Worm (Caenorhabditis elegans): ENCODE measurements around the gene ceh-99.

The ceh-99 gene

DNA sequence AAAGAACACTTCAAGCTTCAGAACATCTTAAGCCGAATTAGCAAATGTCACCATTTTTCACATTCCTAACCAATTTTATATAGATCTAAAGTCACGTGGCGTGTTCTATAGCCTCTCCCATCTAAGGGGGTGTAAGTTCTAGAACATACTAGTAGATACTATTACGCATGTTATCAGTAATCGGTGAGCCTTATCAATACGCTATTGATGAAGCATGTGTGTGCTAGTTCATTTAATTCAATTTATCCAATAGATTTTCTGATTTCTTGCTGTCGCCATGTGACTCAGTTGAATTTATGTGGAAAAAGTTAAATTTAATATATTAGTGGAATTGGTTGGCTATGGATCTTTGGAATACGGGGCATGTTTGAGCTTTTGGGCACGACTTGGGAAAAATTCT lies 13.3 kb upstream of the ceh-99 start:
- TF ChIP-seq aptf-2 (GFP tag; conservative IDR thresholded peaks at IDR 0.05) (no peak), bed-1 (GFP tag; IDR thresholded peaks at IDR 0.05) (no peak), ztf-18 (tag; optimal IDR thresholded peaks at IDR 0.05) (no peak), snpc-3.4 (tag; optimal IDR thresholded peaks at IDR 0.05) (no peak), ztf-25 (GFP tag; IDR thresholded peaks at IDR 0.05) (no peak), nhr-90 (tag; optimal IDR thresholded peaks at IDR 0.05) (no peak), let-526 (GFP tag; IDR thresholded peaks at IDR 0.05) (no peak), lin-35 (GFP tag; optimal IDR thresholded peaks at IDR 0.05) (no peak), cebp-1 (GFP tag; IDR thresholded peaks at IDR 0.05) (no peak), cebp-1 (tag; optimal IDR thresholded peaks at IDR 0.05) (no peak), chd-7 (tag; optimal IDR thresholded peaks at IDR 0.05) (no peak), let-607 (tag; optimal IDR thresholded peaks at IDR 0.05) (no peak), rpc-1 (optimal IDR thresholded peaks at IDR 0.05) (no peak), rpc-1 (tag; optimal IDR thresholded peaks at IDR 0.05) (no peak), mcd-1 (GFP tag; IDR thresholded peaks at IDR 0.05) (no peak), F57C9.4 (tag; optimal IDR thresholded peaks at IDR 0.05) (no peak), F23B12.7 (tag; optimal IDR thresholded peaks at IDR 0.05; ENCODE audit: insufficient read depth) (no peak), pbrm-1 (GFP tag; IDR thresholded peaks at IDR 0.05) (no peak), hlh-12 (tag; optimal IDR thresholded peaks at IDR 0.05) (no peak), dox-1 (GFP tag; IDR thresholded peaks at IDR 0.05) (no peak), ceh-79 (tag; optimal IDR thresholded peaks at IDR 0.05) (no peak), egrh-3 (GFP tag; IDR thresholded peaks at IDR 0.05) (no peak)

DNA sequence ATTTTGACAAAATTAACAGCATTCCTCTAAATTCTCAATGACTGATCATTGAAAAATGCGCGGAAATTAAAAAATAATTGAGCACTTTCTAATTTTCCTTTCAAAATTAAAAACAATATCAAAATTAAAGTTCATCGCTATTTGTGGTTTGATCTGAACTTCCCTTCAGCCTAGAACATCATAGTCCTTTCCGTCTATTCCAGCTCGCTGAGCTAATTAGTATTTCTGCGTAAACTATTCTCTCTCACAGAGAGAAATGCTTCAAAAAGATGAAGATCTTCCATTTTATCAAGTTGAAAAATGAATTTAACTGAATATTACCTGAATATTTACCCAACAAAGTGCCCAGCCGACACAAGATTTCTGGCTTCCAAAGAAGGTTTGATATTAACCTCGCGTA lies 12.7 kb upstream of the ceh-99 start, which contains the start of gene srh-68:
srh-68 (plus strand) TSS at position 301 of the 400 bp plus-strand sequence.
- TF ChIP-seq rcor-1 (GFP tag; IDR thresholded peaks at IDR 0.05) (no peak), nhr-90 (tag; optimal IDR thresholded peaks at IDR 0.05) (no peak), snpc-4 (GFP tag; optimal IDR thresholded peaks at IDR 0.05) (no peak), snpc-4 (tag; optimal IDR thresholded peaks at IDR 0.05) (no peak), rec-8 (tag; optimal IDR thresholded peaks at IDR 0.05) (no peak), ztf-3 (GFP tag; optimal IDR thresholded peaks at IDR 0.05) (no peak), F52B5.7 (tag; optimal IDR thresholded peaks at IDR 0.05) (no peak), Y56A3A.18 (GFP tag; IDR thresholded peaks at IDR 0.05) (no peak), ztf-22 (GFP tag; optimal IDR thresholded peaks at IDR 0.05) (no peak), akir-1 (GFP tag; optimal IDR thresholded peaks at IDR 0.05) (no peak), dox-1 (GFP tag; IDR thresholded peaks at IDR 0.05) (no peak), aptf-3 (GFP tag; IDR thresholded peaks at IDR 0.05) (no peak), gei-17 (GFP tag; optimal IDR thresholded peaks at IDR 0.05) (no peak), sptf-2 (GFP tag; optimal IDR thresholded peaks at IDR 0.05) (no peak)

- TF ChIP-seq hsf-1 (GFP tag; IDR thresholded peaks at IDR 0.05), result no peak
- no peak for TF ChIP-seq F22D6.2 (tag; optimal IDR thresholded peaks at IDR 0.05)
- no peak for TF ChIP-seq Y53G8AR.9 (GFP tag; conservative IDR thresholded peaks at IDR 0.05)
- TF ChIP-seq dpff-1 (tag; optimal IDR thresholded peaks at IDR 0.05), result no peak
- no peak for TF ChIP-seq sdz-38 (tag; optimal IDR thresholded peaks at IDR 0.05)
- no peak for TF ChIP-seq Y56A3A.18 (GFP tag; IDR thresholded peaks at IDR 0.05)
- TF ChIP-seq zfh-2 (GFP tag; conservative IDR thresholded peaks at IDR 0.05), result no peak
These were observed 11.1 kb upstream of the ceh-99 start, which contains the start of gene srh-67 for ce11 chrII:12508650-12509049. Gene srh-67 (plus strand): TSS chrII:12508950.
